Fruit fly (Drosophila melanogaster) whole organism, embryonic: ENCODE measurements around the gene CG14569.
A peak's percentile ranks its signal among the peaks of the same experiment; 100 is the strongest.

Experiments used
- Atf-2 ChIP-seq: fragments of 200-800 bp; sonication (Bioruptor generic); optimal IDR thresholded peaks from 2 replicates; lab custom pipeline; 2016; ENCODE audit warnings: missing biosample characterization, missing genetic modification characterization
- Blimp-1 ChIP-seq: fragments of 200-800 bp; sonication (Bioruptor generic); optimal IDR thresholded peaks from 3 replicates; lab custom pipeline; 2018; ENCODE audit warnings: missing biosample characterization, missing genetic modification characterization, mild to moderate bottlenecking, moderate library complexity, missing genetic modification reagents
- CG10979 ChIP-seq: fragments of 200-800 bp; sonication (Bioruptor generic); optimal IDR thresholded peaks from 2 replicates; lab custom pipeline; 2018; ENCODE audit warnings: missing biosample characterization, mild to moderate bottlenecking, missing genetic modification characterization, moderate library complexity
- CG11723 ChIP-seq: fragments of 200-800 bp; sonication (Bioruptor generic); optimal IDR thresholded peaks from 2 replicates; lab custom pipeline; 2017; ENCODE audit warnings: missing biosample characterization, mild to moderate bottlenecking, missing genetic modification characterization
- CG12942 ChIP-seq: fragments of 200-800 bp; sonication (Bioruptor generic); optimal IDR thresholded peaks from 3 replicates; lab custom pipeline; 2016; ENCODE audit warnings: missing biosample characterization, missing genetic modification characterization
- CG13287 ChIP-seq: fragments of 200-800 bp; sonication (Bioruptor generic); IDR thresholded peaks from 2 replicates; pipeline ENCODE4 v1.3.6; 2022; ENCODE audit warnings: missing biosample characterization, missing genetic modification characterization; ENCODE audit not compliant: partially characterized antibody
- CG16813 ChIP-seq: fragments of 200-800 bp; sonication (Bioruptor generic); IDR thresholded peaks from 3 replicates; pipeline ENCODE4 v1.3.6; 2022; ENCODE audit warnings: missing biosample characterization, missing genetic modification characterization; ENCODE audit not compliant: partially characterized antibody
- CG17361 ChIP-seq: fragments of 200-800 bp; sonication (Bioruptor generic); IDR thresholded peaks from 3 replicates; pipeline ENCODE4 v1.3.6; 2022; ENCODE audit warnings: missing biosample characterization, missing genetic modification characterization
- CG18011 ChIP-seq: fragments of 200-800 bp; sonication (Bioruptor generic); optimal IDR thresholded peaks from 2 replicates; lab custom pipeline; 2017; ENCODE audit warnings: missing biosample characterization, missing genetic modification characterization, mild to moderate bottlenecking, moderate library complexity, missing genotype
- CG18262 ChIP-seq: fragments of 200-800 bp; optimal IDR thresholded peaks from 3 replicates; lab custom pipeline; 2019; ENCODE audit warnings: missing biosample characterization, mild to moderate bottlenecking, missing genetic modification characterization, moderate library complexity
- CG18599 ChIP-seq: fragments of 200-800 bp; sonication (Bioruptor generic); optimal IDR thresholded peaks from 3 replicates; lab custom pipeline; 2017; ENCODE audit warnings: missing biosample characterization, missing genetic modification characterization, mild to moderate bottlenecking, moderate library complexity, missing genetic modification reagents
- CG18764 ChIP-seq: fragments of 200-800 bp; sonication (Bioruptor generic); optimal IDR thresholded peaks from 3 replicates; lab custom pipeline; 2016; ENCODE audit warnings: missing biosample characterization, missing genetic modification characterization
- CG2712 ChIP-seq: fragments of 200-800 bp; optimal IDR thresholded peaks from 3 replicates; lab custom pipeline; 2019; ENCODE audit warnings: missing biosample characterization, mild to moderate bottlenecking, missing genetic modification characterization, moderate library complexity
- CG2875 ChIP-seq: fragments of 200-800 bp; sonication (Bioruptor generic); optimal IDR thresholded peaks from 2 replicates; lab custom pipeline; 2017; ENCODE audit warnings: missing biosample characterization, mild to moderate bottlenecking, missing genetic modification characterization, missing genetic modification reagents
- CG30020 ChIP-seq: fragments of 200-800 bp; optimal IDR thresholded peaks from 2 replicates; lab custom pipeline; 2019; ENCODE audit warnings: missing biosample characterization, mild to moderate bottlenecking, missing genetic modification characterization, moderate library complexity
- CG30431 ChIP-seq: fragments of 200-800 bp; sonication (Bioruptor generic); optimal IDR thresholded peaks from 2 replicates; lab custom pipeline; 2017; ENCODE audit warnings: missing biosample characterization, missing genetic modification characterization
- CG31388 ChIP-seq: fragments of 200-800 bp; sonication (Bioruptor generic); optimal IDR thresholded peaks from 2 replicates; lab custom pipeline; 2016; ENCODE audit warnings: missing biosample characterization, missing genetic modification characterization
- CG4404 ChIP-seq: fragments of 200-800 bp; sonication (Bioruptor generic); IDR thresholded peaks from 2 replicates; pipeline ENCODE4 v1.3.6; 2022; ENCODE audit warnings: missing biosample characterization, missing genetic modification characterization
- CG5953 ChIP-seq: fragments of 200-800 bp; sonication (Bioruptor generic); IDR thresholded peaks from 2 replicates; pipeline ENCODE4 v1.3.6; 2022; ENCODE audit warnings: missing biosample characterization, missing genetic modification characterization
- CG6654 ChIP-seq: fragments of 200-800 bp; sonication (Bioruptor generic); optimal IDR thresholded peaks from 2 replicates; lab custom pipeline; 2017; ENCODE audit warnings: missing biosample characterization, mild to moderate bottlenecking, missing genetic modification characterization
- CG6791 ChIP-seq: fragments of 200-800 bp; sonication (Bioruptor generic); IDR thresholded peaks from 3 replicates; pipeline ENCODE4 v1.3.6; 2022; ENCODE audit warnings: missing biosample characterization, missing genetic modification characterization; ENCODE audit not compliant: partially characterized antibody
- CG7745 ChIP-seq: fragments of 200-800 bp; sonication (Bioruptor generic); optimal IDR thresholded peaks from 2 replicates; lab custom pipeline; 2018; ENCODE audit warnings: missing biosample characterization, mild to moderate bottlenecking, missing genetic modification characterization, moderate library complexity
- CG8281 ChIP-seq: fragments of 200-800 bp; sonication (Bioruptor generic); optimal IDR thresholded peaks from 2 replicates; lab custom pipeline; 2018; ENCODE audit warnings: missing biosample characterization, mild to moderate bottlenecking, missing genetic modification characterization, moderate library complexity
- CG9215 ChIP-seq: fragments of 200-800 bp; sonication (Bioruptor generic); IDR thresholded peaks from 2 replicates; pipeline ENCODE4 v1.3.6; 2022; ENCODE audit warnings: missing biosample characterization, missing genetic modification characterization
- CG9797 ChIP-seq: fragments of 200-800 bp; sonication (Bioruptor generic); optimal IDR thresholded peaks from 3 replicates; lab custom pipeline; 2018; ENCODE audit warnings: missing biosample characterization, mild to moderate bottlenecking, missing genetic modification characterization
- Chrac-16 ChIP-seq: fragments of 200-800 bp; sonication (Bioruptor generic); optimal IDR thresholded peaks from 3 replicates; lab custom pipeline; 2016; ENCODE audit warnings: missing biosample characterization, missing genetic modification characterization
- CrebB ChIP-seq: fragments of 200-800 bp; sonication (Bioruptor generic); optimal IDR thresholded peaks from 3 replicates; lab custom pipeline; 2018; ENCODE audit warnings: missing biosample characterization, mild to moderate bottlenecking, missing genetic modification characterization
- Deaf1 ChIP-seq: fragments of 200-800 bp; optimal IDR thresholded peaks from 3 replicates; lab custom pipeline; 2019; ENCODE audit warnings: missing biosample characterization, mild to moderate bottlenecking, missing genetic modification characterization, moderate library complexity
- Dref ChIP-seq: fragments of 200-800 bp; sonication (Bioruptor generic); IDR thresholded peaks from 2 replicates; pipeline ENCODE4 v1.3.6; 2022; ENCODE audit warnings: missing biosample characterization, missing genetic modification characterization
- Fer3 ChIP-seq: fragments of 200-800 bp; sonication (Bioruptor generic); optimal IDR thresholded peaks from 2 replicates; lab custom pipeline; 2018; ENCODE audit warnings: missing biosample characterization, mild to moderate bottlenecking, missing genetic modification characterization, moderate library complexity
- Hr51 ChIP-seq, 2 experiments: fragments of 200-800 bp; sonication (Bioruptor generic); optimal IDR thresholded peaks; 2 replicates in 1 of 2; 3 replicates in 1 of 2; lab custom pipeline; 2016 to 2018; ENCODE audit warnings: missing biosample characterization in 2 of 2, missing genetic modification characterization in 2 of 2, mild to moderate bottlenecking in 1 of 2, moderate library complexity in 1 of 2
- Mes4 ChIP-seq: fragments of 200-800 bp; sonication (Bioruptor generic); optimal IDR thresholded peaks from 2 replicates; lab custom pipeline; 2016; ENCODE audit warnings: missing biosample characterization, missing genetic modification characterization
- Sox102F ChIP-seq: fragments of 200-800 bp; sonication (Bioruptor generic); optimal IDR thresholded peaks from 2 replicates; lab custom pipeline; 2018; ENCODE audit warnings: missing biosample characterization, mild to moderate bottlenecking, missing genetic modification characterization, moderate library complexity
- abd-A ChIP-seq: fragments of 200-800 bp; sonication (Bioruptor generic); optimal IDR thresholded peaks from 3 replicates; lab custom pipeline; 2019; ENCODE audit warnings: missing biosample characterization, mild to moderate bottlenecking, missing genetic modification characterization, moderate library complexity
- al ChIP-seq: fragments of 200-800 bp; sonication (Bioruptor generic); IDR thresholded peaks from 2 replicates; pipeline ENCODE4 v1.3.6; 2022; ENCODE audit warnings: missing biosample characterization, missing genetic modification characterization
- bab2 ChIP-seq: fragments of 200-800 bp; sonication (Bioruptor generic); optimal IDR thresholded peaks from 2 replicates; lab custom pipeline; 2016; ENCODE audit warnings: missing biosample characterization, missing genetic modification characterization
- chinmo ChIP-seq: fragments of 200-800 bp; sonication (Bioruptor generic); IDR thresholded peaks from 4 replicates; pipeline ENCODE4 v1.3.6; 2022; ENCODE audit warnings: missing biosample characterization, missing genetic modification characterization; ENCODE audit not compliant: partially characterized antibody
- ci ChIP-seq: fragments of 200-800 bp; sonication (Bioruptor generic); IDR thresholded peaks from 3 replicates; pipeline ENCODE4 v1.3.6; 2022; ENCODE audit warnings: missing biosample characterization, missing genetic modification characterization
- dan ChIP-seq: fragments of 200-800 bp; sonication (Bioruptor generic); IDR thresholded peaks from 2 replicates; pipeline ENCODE4 v1.3.6; 2022; ENCODE audit warnings: missing biosample characterization, missing genetic modification characterization
- gcm2 ChIP-seq: fragments of 200-800 bp; sonication (Bioruptor generic); optimal IDR thresholded peaks from 2 replicates; lab custom pipeline; 2016; ENCODE audit warnings: missing biosample characterization, missing genetic modification characterization
- gsb ChIP-seq: fragments of 200-800 bp; sonication (Bioruptor generic); IDR thresholded peaks from 2 replicates; pipeline ENCODE4 v1.3.6; 2022; ENCODE audit warnings: missing biosample characterization, missing genetic modification characterization
- ken ChIP-seq: fragments of 200-800 bp; sonication (Bioruptor generic); IDR thresholded peaks from 3 replicates; pipeline ENCODE4 v1.3.6; 2022; ENCODE audit warnings: missing biosample characterization, missing genetic modification characterization
- mirr ChIP-seq: fragments of 200-800 bp; sonication (Bioruptor generic); optimal IDR thresholded peaks from 3 replicates; lab custom pipeline; 2018; ENCODE audit warnings: missing biosample characterization, mild to moderate bottlenecking, missing genetic modification characterization
- pita ChIP-seq: fragments of 200-800 bp; sonication (Bioruptor generic); optimal IDR thresholded peaks from 2 replicates; lab custom pipeline; 2017; ENCODE audit warnings: missing biosample characterization, mild to moderate bottlenecking, missing genetic modification characterization
- ranshi ChIP-seq: fragments of 200-800 bp; sonication (Bioruptor generic); IDR thresholded peaks from 2 replicates; pipeline ENCODE4 v1.3.6; 2022; ENCODE audit warnings: missing biosample characterization, missing genetic modification characterization
- row ChIP-seq: fragments of 200-800 bp; sonication (Bioruptor generic); IDR thresholded peaks from 3 replicates; pipeline ENCODE4 v1.3.6; 2022; ENCODE audit warnings: missing biosample characterization, missing genetic modification characterization
- tio ChIP-seq: fragments of 200-800 bp; sonication (Bioruptor generic); optimal IDR thresholded peaks from 2 replicates; lab custom pipeline; 2017; ENCODE audit warnings: missing biosample characterization, missing genetic modification characterization, inconsistent platforms
- vfl ChIP-seq: fragments of 200-800 bp; sonication (Bioruptor generic); optimal IDR thresholded peaks from 2 replicates; lab custom pipeline; 2016; ENCODE audit warnings: missing biosample characterization, missing genetic modification characterization
- wek ChIP-seq: fragments of 200-800 bp; sonication (Bioruptor generic); optimal IDR thresholded peaks from 3 replicates; lab custom pipeline; 2018; ENCODE audit warnings: missing biosample characterization, mild to moderate bottlenecking, missing genetic modification characterization, moderate library complexity
- wor ChIP-seq: fragments of 200-800 bp; sonication (Bioruptor generic); IDR thresholded peaks from 2 replicates; pipeline ENCODE4 v1.3.6; 2022; ENCODE audit warnings: missing biosample characterization, missing genetic modification characterization

CG14569 gene

DNA sequence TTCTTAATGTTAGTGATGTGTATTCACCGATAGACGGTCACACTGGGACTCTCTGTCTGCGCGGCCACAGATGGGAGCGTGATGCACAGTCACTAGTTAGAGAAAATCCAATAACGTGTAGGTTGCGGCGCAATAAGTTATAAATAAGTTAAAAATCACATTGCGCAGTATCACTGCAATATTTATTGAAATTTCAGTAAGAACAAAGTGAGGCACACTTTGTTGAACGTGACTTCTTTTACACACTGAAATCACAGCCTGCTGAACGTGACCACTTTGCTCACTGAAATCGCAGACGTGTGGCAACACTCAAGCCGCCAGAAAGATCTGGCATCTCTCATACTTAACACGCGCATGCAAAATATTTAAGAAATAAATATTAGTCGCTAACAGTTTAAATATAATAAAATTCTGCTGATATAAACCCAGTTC is 2.7 kb downstream of the CG14569 start, which contains the start of the genes CG11247 and Polr2H (continued):
- TF ChIP-seq Atf-2 = peak; percentile 90
- peak; percentile 90 for TF ChIP-seq CG30431
- peak; percentile 86 for TF ChIP-seq vfl (GFP tag; lab: Kevin White, UChicago)
- TF ChIP-seq chinmo (GFP tag; lab: Robert Waterston, UW) = no peak
- peak; percentile 90 for TF ChIP-seq CG2712 (tag; lab: Kevin White, UChicago)
- no peak for TF ChIP-seq CG7745
- TF ChIP-seq ken (GFP tag; lab: Robert Waterston, UW) = peak; percentile 95
- TF ChIP-seq CG2875 (GFP tag; lab: Kevin White, UChicago) = peak; percentile 41
- TF ChIP-seq CG30020 = peak; percentile 88
- peak; percentile 86 for TF ChIP-seq CG16813 (GFP tag; lab: Robert Waterston, UW)
- peak; percentile 90 for TF ChIP-seq CG9797 (GFP tag; lab: Kevin White, UChicago)
- peak; percentile 93 for TF ChIP-seq CG17361 (GFP tag; lab: Robert Waterston, UW)
- TF ChIP-seq Dref (GFP tag; lab: Robert Waterston, UW) = peak; percentile 60
- TF ChIP-seq tio (GFP tag; lab: Kevin White, UChicago) = peak; percentile 86
- TF ChIP-seq dan (GFP tag; lab: Robert Waterston, UW) = peak; percentile 91
- TF ChIP-seq ranshi (GFP tag; lab: Robert Waterston, UW) = peak; percentile 93; the same call in 1 of the 2 replicates
- TF ChIP-seq Fer3 (tag; lab: Kevin White, UChicago) = peak; percentile 81
- 0 out of 2 replicates have a peak, but pooled peaks have one; percentile 62 for TF ChIP-seq CG5953 (GFP tag; lab: Robert Waterston, UW)
- peak; percentile 93 for TF ChIP-seq al (GFP tag; lab: Robert Waterston, UW)
- TF ChIP-seq wek (GFP tag; lab: Kevin White, UChicago) = peak; percentile 49
- peak; percentile 79 for TF ChIP-seq Blimp-1
- peak; percentile 88 for TF ChIP-seq CG18764 (GFP tag; lab: Kevin White, UChicago)
- TF ChIP-seq CG18262 (tag; lab: Kevin White, UChicago) = peak; percentile 81
- TF ChIP-seq gsb (GFP tag; lab: Robert Waterston, UW) = peak; percentile 71; the same call in 1 of the 2 replicates
- peak; percentile 86 for TF ChIP-seq wor (GFP tag; lab: Robert Waterston, UW)
- TF ChIP-seq CG10979 = peak; percentile 81
- peak; percentile 92 for TF ChIP-seq ci (GFP tag; lab: Robert Waterston, UW)
- TF ChIP-seq Deaf1 = no peak
- peak; percentile 95 for TF ChIP-seq Chrac-16 (GFP tag; lab: Kevin White, UChicago)
- peak; percentile 68 for TF ChIP-seq gcm2 (GFP tag; lab: Kevin White, UChicago)
- TF ChIP-seq abd-A (tag; lab: Kevin White, UChicago) = no peak
- TF ChIP-seq CG13287 (GFP tag; lab: Robert Waterston, UW) = peak; percentile 85
- no peak for TF ChIP-seq pita
- peak; percentile 79 for TF ChIP-seq CG18011
- TF ChIP-seq row (GFP tag; lab: Robert Waterston, UW) = peak; percentile 99
- TF ChIP-seq CG4404 = peak; percentile 95
- peak; percentile 76 for TF ChIP-seq CrebB (tag; lab: Kevin White, UChicago)
- TF ChIP-seq CG12942 (GFP tag; lab: Kevin White, UChicago) = peak; percentile 94
- peak; percentile 83 to 88 for TF ChIP-seq Hr51 (GFP tag; optimal IDR thresholded peaks at IDR 0.05; lab: Kevin White, UChicago)
- TF ChIP-seq CG8281 = peak; percentile 44
- peak; percentile 47 for TF ChIP-seq mirr
- peak; percentile 83 for TF ChIP-seq CG11723 (GFP tag; lab: Kevin White, UChicago)
- peak; percentile 72 for TF ChIP-seq Mes4 (GFP tag; lab: Kevin White, UChicago)
- TF ChIP-seq CG6791 (GFP tag; lab: Robert Waterston, UW) = peak; percentile 75
- TF ChIP-seq Sox102F = peak; percentile 89
- TF ChIP-seq CG18599 = peak; percentile 76
- TF ChIP-seq bab2 (GFP tag; lab: Kevin White, UChicago) = peak; percentile 95
- peak; percentile 71 for TF ChIP-seq CG31388 (GFP tag; lab: Kevin White, UChicago)
- TF ChIP-seq CG6654 (GFP tag; lab: Kevin White, UChicago) = peak; percentile 72
- TF ChIP-seq CG9215 (GFP tag; lab: Robert Waterston, UW) = peak; percentile 95
